Fruit fly (Drosophila melanogaster): Measurements from ENCODE around the gene CG9521.
A peak's percentile ranks its signal among the peaks of the same experiment; 100 is the strongest.

CG9521 gene

dm6 chrX:14812239-14812638 lies 40.8 kb downstream of the CG9521 start (continued):
- TF ChIP-seq Dll (GFP tag; IDR thresholded peaks at IDR 0.05; ENCODE audit: partially characterized antibody) (no peak), CG31388 (GFP tag; optimal IDR thresholded peaks at IDR 0.05) (no peak), Fer1 (GFP tag; optimal IDR thresholded peaks at IDR 0.05) (no peak), ranshi (GFP tag; IDR thresholded peaks at IDR 0.05) (0 out of 2 replicates have a peak, but pooled peaks have one; percentile 20), CG15696 (tag; optimal IDR thresholded peaks at IDR 0.05) (no peak), CG32532 (GFP tag; IDR thresholded peaks at IDR 0.05) (peak; percentile 18; the same call in 1 of the 2 replicates), CG31224 (GFP tag; IDR thresholded peaks at IDR 0.05) (no peak), Ptx1 (GFP tag; IDR thresholded peaks at IDR 0.05) (no peak), CG8478 (optimal IDR thresholded peaks at IDR 0.05) (no peak), CG4820 (GFP tag; optimal IDR thresholded peaks at IDR 0.05) (no peak), Xrp1 (GFP tag; IDR thresholded peaks at IDR 0.05) (no peak), CG3726 (GFP tag; IDR thresholded peaks at IDR 0.05) (no peak), CG13296 (GFP tag; optimal IDR thresholded peaks at IDR 0.05) (no peak), Fer3 (tag; optimal IDR thresholded peaks at IDR 0.05) (no peak), hbn (GFP tag; IDR thresholded peaks at IDR 0.05; ENCODE audit: partially characterized antibody) (no peak), Elba2 (GFP tag; optimal IDR thresholded peaks at IDR 0.05) (no peak), unpg (GFP tag; optimal IDR thresholded peaks at IDR 0.05) (peak; percentile 11), CG17359 (tag; optimal IDR thresholded peaks at IDR 0.05) (no peak), Bteb2 (GFP tag; optimal IDR thresholded peaks at IDR 0.05) (no peak), zf30C (GFP tag; optimal IDR thresholded peaks at IDR 0.05) (no peak), CG13894 (tag; optimal IDR thresholded peaks at IDR 0.05) (no peak), YL-1 (GFP tag; optimal IDR thresholded peaks at IDR 0.05) (no peak), BtbVII (GFP tag; optimal IDR thresholded peaks at IDR 0.05) (no peak), CG2116 (GFP tag; optimal IDR thresholded peaks at IDR 0.05) (no peak), Gsc (GFP tag; IDR thresholded peaks at IDR 0.05) (no peak), CHES-1-like (GFP tag; optimal IDR thresholded peaks at IDR 0.05) (no peak), CG12391 (tag; optimal IDR thresholded peaks at IDR 0.05) (no peak), CG2120 (GFP tag; optimal IDR thresholded peaks at IDR 0.05) (peak; percentile 12), CG11247 (GFP tag; IDR thresholded peaks at IDR 0.05) (no peak), ab (GFP tag; optimal IDR thresholded peaks at IDR 0.05) (no peak), ind (GFP tag; optimal IDR thresholded peaks at IDR 0.05) (peak; percentile 5), stc (GFP tag; IDR thresholded peaks at IDR 0.05) (no peak), hkb (optimal IDR thresholded peaks at IDR 0.05) (no peak), hkb (GFP tag; IDR thresholded peaks at IDR 0.05) (peak; percentile 56; the same call in 1 of the 2 replicates), CG15514 (GFP tag; optimal IDR thresholded peaks at IDR 0.05) (no peak), CG3995 (GFP tag; optimal IDR thresholded peaks at IDR 0.05) (no peak), pita (GFP tag; optimal IDR thresholded peaks at IDR 0.05) (no peak), Mrtf (GFP tag; IDR thresholded peaks at IDR 0.05) (no peak), CG33557 (GFP tag; optimal IDR thresholded peaks at IDR 0.05) (no peak), nau (GFP tag; optimal IDR thresholded peaks at IDR 0.05) (no peak), sug (tag; optimal IDR thresholded peaks at IDR 0.05) (no peak), CG34376 (GFP tag; optimal IDR thresholded peaks at IDR 0.05) (no peak), insv (GFP tag; optimal IDR thresholded peaks at IDR 0.05) (no peak), CG12155 (GFP tag; optimal IDR thresholded peaks at IDR 0.05) (no peak), CG4360 (GFP tag; IDR thresholded peaks at IDR 0.05) (no peak), pros (GFP tag; optimal IDR thresholded peaks at IDR 0.05) (no peak), tup (GFP tag; optimal IDR thresholded peaks at IDR 0.05) (no peak), CG10654 (GFP tag; optimal IDR thresholded peaks at IDR 0.05) (no peak), CG43689 (GFP tag; IDR thresholded peaks at IDR 0.05) (no peak), seq (GFP tag; IDR thresholded peaks at IDR 0.05) (no peak), CG33213 (GFP tag; optimal IDR thresholded peaks at IDR 0.05) (no peak), CG7372 (GFP tag; IDR thresholded peaks at IDR 0.05) (no peak), CG17802 (tag; optimal IDR thresholded peaks at IDR 0.05) (no peak)

All from whole organism, embryonic.